Fruit fly (Drosophila melanogaster) whole organism, pupa: Measurements from ENCODE around the gene CG5805.

Source experiments
- CG13204 ChIP-seq: fragments of 200-800 bp; sonication (Bioruptor generic); optimal IDR thresholded peaks from 2 replicates; lab custom pipeline; 2018; ENCODE audit warnings: missing biosample characterization, mild to moderate bottlenecking, missing genetic modification characterization, moderate library complexity
- CG15710 ChIP-seq: fragments of 200-800 bp; sonication (Bioruptor generic); optimal IDR thresholded peaks from 2 replicates; lab custom pipeline; 2018; ENCODE audit warnings: missing biosample characterization, mild to moderate bottlenecking, missing genetic modification characterization, moderate library complexity
- CG34367 ChIP-seq: fragments of 200-800 bp; sonication (Bioruptor generic); optimal IDR thresholded peaks from 2 replicates; lab custom pipeline; 2018; ENCODE audit warnings: missing biosample characterization, mild to moderate bottlenecking, missing genetic modification characterization
- CG4496 ChIP-seq: fragments of 200-800 bp; sonication (Bioruptor generic); IDR thresholded peaks from 3 replicates; pipeline ENCODE4 v1.3.6; 2022; ENCODE audit warnings: missing biosample characterization, missing genetic modification characterization
- D1 ChIP-seq: fragments of 200-800 bp; sonication (Bioruptor generic); optimal IDR thresholded peaks from 2 replicates; lab custom pipeline; 2018; ENCODE audit warnings: missing biosample characterization, mild to moderate bottlenecking, missing genetic modification characterization, moderate library complexity
- Pif1B ChIP-seq: fragments of 200-800 bp; sonication (Bioruptor generic); optimal IDR thresholded peaks from 3 replicates; lab custom pipeline; 2016; ENCODE audit warnings: missing biosample characterization, missing genetic modification characterization
- Snoo ChIP-seq: fragments of 200-800 bp; sonication (Bioruptor generic); optimal IDR thresholded peaks from 3 replicates; lab custom pipeline; 2017; ENCODE audit warnings: missing biosample characterization, mild to moderate bottlenecking, missing genetic modification characterization, inconsistent platforms
- fd96Ca ChIP-seq: fragments of 200-800 bp; sonication (Bioruptor generic); IDR thresholded peaks from 3 replicates; pipeline ENCODE4 v1.3.6; 2022; ENCODE audit warnings: missing biosample characterization, missing genetic modification characterization
- gl ChIP-seq: fragments of 200-800 bp; sonication (Bioruptor generic); optimal IDR thresholded peaks from 2 replicates; lab custom pipeline; 2018; ENCODE audit warnings: missing biosample characterization, mild to moderate bottlenecking, missing genetic modification characterization

CG5805 gene

dm6 chr3R:24749055-24749992 lies 37.9 kb downstream of the CG5805 start, which contains the start of gene tld:
TSS of gene tld (plus strand) at chr3R:24749731.
- TF ChIP-seq Pif1B (GFP tag; lab: Kevin White, UChicago), result no peak
- TF ChIP-seq CG34367 (tag; lab: Kevin White, UChicago), result no peak
- no peak for TF ChIP-seq Snoo (tag; lab: Kevin White, UChicago)
- no peak for TF ChIP-seq CG4496 (GFP tag; lab: Robert Waterston, UW)
- no peak for TF ChIP-seq CG13204
- no peak for TF ChIP-seq CG15710
- no peak for TF ChIP-seq gl (tag; lab: Kevin White, UChicago)
- no peak for TF ChIP-seq D1
- no peak for TF ChIP-seq fd96Ca (GFP tag; lab: Robert Waterston, UW)
